Fruit fly (Drosophila melanogaster) whole organism, adult: ENCODE results near the gene CG8671.
A peak's percentile ranks its signal among the peaks of the same experiment; 100 is the strongest.

Experiments used
- CG12768 ChIP-seq: fragments of 200-800 bp; sonication (Bioruptor generic); optimal IDR thresholded peaks from 2 replicates; lab custom pipeline; 2017; ENCODE audit warnings: missing biosample characterization, missing genetic modification characterization, mild to moderate bottlenecking, moderate library complexity, missing genetic modification reagents
- CG33017 ChIP-seq: fragments of 200-800 bp; sonication (Bioruptor generic); optimal IDR thresholded peaks from 2 replicates; lab custom pipeline; 2018; ENCODE audit warnings: missing biosample characterization, mild to moderate bottlenecking, missing genetic modification characterization, moderate library complexity
- CG5204 ChIP-seq: fragments of 200-800 bp; sonication (Bioruptor generic); optimal IDR thresholded peaks from 2 replicates; lab custom pipeline; 2016; ENCODE audit warnings: missing biosample characterization, missing genetic modification characterization
- CG7045 ChIP-seq: fragments of 200-800 bp; sonication (Bioruptor generic); optimal IDR thresholded peaks from 2 replicates; lab custom pipeline; 2017; ENCODE audit warnings: missing biosample characterization, mild to moderate bottlenecking, missing genetic modification characterization
- CG7101 ChIP-seq: fragments of 200-800 bp; sonication (Bioruptor generic); optimal IDR thresholded peaks from 2 replicates; lab custom pipeline; 2018; ENCODE audit warnings: missing biosample characterization, mild to moderate bottlenecking, missing genetic modification characterization, moderate library complexity
- Clk ChIP-seq: fragments of 200-800 bp; sonication (Bioruptor generic); optimal IDR thresholded peaks from 2 replicates; lab custom pipeline; 2017; ENCODE audit warnings: missing biosample characterization, missing genetic modification characterization
- Crg-1 ChIP-seq: fragments of 200-800 bp; sonication (Bioruptor generic); optimal IDR thresholded peaks from 2 replicates; lab custom pipeline; 2016; ENCODE audit warnings: missing biosample characterization, missing genetic modification characterization
- Hr96 ChIP-seq: fragments of 200-800 bp; sonication (Bioruptor generic); optimal IDR thresholded peaks from 2 replicates; lab custom pipeline; 2016; ENCODE audit warnings: missing biosample characterization, missing genetic modification characterization
- cic ChIP-seq: fragments of 200-800 bp; sonication (Bioruptor generic); optimal IDR thresholded peaks from 2 replicates; lab custom pipeline; 2017; ENCODE audit warnings: missing biosample characterization, mild to moderate bottlenecking, missing genetic modification characterization, moderate library complexity
- cnc ChIP-seq, 2 experiments: fragments of >200 bp; optimal IDR thresholded peaks; 2 replicates each; lab custom pipeline; 2017
- kay ChIP-seq: fragments of 200-800 bp; sonication (Bioruptor generic); peaks from one replicate; lab custom pipeline; 2016; ENCODE audit warnings: missing biosample characterization, missing genetic modification characterization, borderline replicate concordance
- pad ChIP-seq: fragments of 200-800 bp; sonication (Bioruptor generic); optimal IDR thresholded peaks from 3 replicates; lab custom pipeline; 2017; ENCODE audit warnings: missing biosample characterization, missing genetic modification characterization, mild to moderate bottlenecking, moderate library complexity, missing genetic modification reagents

dm6 chr2L:21310427-21311199 lies 47.9 kb downstream of the CG8671 start, which contains the start of gene crc:
- peak; percentile 33 for TF ChIP-seq Hr96
- TF ChIP-seq CG12768 (GFP tag; lab: Kevin White, UChicago) = no peak
- TF ChIP-seq CG33017 (tag; lab: Kevin White, UChicago) = peak; percentile 50
- TF ChIP-seq CG7045 (GFP tag; lab: Kevin White, UChicago) = no peak
- TF ChIP-seq kay (GFP tag; lab: Kevin White, UChicago) = no peak
- peak; percentile 5 for TF ChIP-seq CG7101 (tag; lab: Kevin White, UChicago)
- TF ChIP-seq cic (GFP tag; lab: Kevin White, UChicago) = peak; percentile 84
- TF ChIP-seq Clk = no peak
- no peak for TF ChIP-seq pad (GFP tag; lab: Kevin White, UChicago)
- TF ChIP-seq CG5204 (GFP tag; lab: Kevin White, UChicago) = peak; percentile 54
- peak; percentile 18 for TF ChIP-seq Crg-1 (GFP tag; lab: Kevin White, UChicago)
- TF ChIP-seq cnc (optimal IDR thresholded peaks at IDR 0.05; lab: Kevin White, UChicago) = no peak
